Worm (Caenorhabditis elegans) whole organism, L4/young adult: ENCODE measurements around the gene tofu-2.

Experiments used
- W03F9.2 ChIP-seq: fragments of 150-350 bp; optimal IDR thresholded peaks from 2 replicates; lab custom pipeline; 2014; ENCODE audit warnings: missing biosample characterization, missing genetic modification characterization
- dao-5 ChIP-seq: sonication (generic microtip); optimal IDR thresholded peaks from 2 replicates; lab custom pipeline; 2016; ENCODE audit warnings: missing genotype, missing genetic modification characterization, moderate library complexity, missing compliant biosample characterization

DNA sequence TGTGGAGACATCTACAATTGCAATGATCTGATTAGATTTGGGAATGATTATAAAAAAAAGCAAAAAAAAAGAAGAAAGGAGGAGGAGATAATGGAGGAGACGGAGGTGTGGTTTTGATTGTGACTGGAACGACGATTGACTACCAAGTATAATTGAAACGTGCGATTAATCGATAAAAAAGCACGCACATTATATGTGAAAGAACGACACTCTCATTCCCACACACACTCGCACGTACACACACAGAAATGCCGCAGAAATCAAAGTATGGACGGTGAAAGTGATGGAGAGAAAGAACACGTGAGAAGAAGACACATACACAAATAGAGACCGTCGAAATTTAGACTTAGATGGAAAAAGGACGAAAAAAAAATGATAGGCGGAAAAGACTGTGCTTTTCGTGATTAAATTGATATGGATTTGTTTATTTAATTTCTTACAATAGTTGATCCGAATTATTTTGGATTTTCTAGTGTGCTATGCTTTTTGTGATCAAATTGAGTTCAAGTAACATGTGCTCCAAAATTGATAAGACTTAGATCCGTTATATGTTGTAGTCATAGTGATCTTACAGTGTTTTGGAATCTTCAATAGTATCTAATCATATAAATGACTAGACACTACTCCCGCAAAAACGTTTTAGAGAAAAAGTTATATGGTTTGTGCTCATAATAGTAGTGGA lies 42.8 kb upstream of the tofu-2 start, which contains the start of gene nhr-135:
- TF ChIP-seq dao-5 (tag; lab: Kevin White, UChicago), result no peak
- TF ChIP-seq W03F9.2 (tag; lab: Kevin White, UChicago), result peak; percentile 42
